Fruit fly (Drosophila melanogaster) whole organism, embryonic: ENCODE measurements around the gene CG7963.

Experiments
- Bdp1 ChIP-seq: fragments of 200-800 bp; sonication (Bioruptor generic); optimal IDR thresholded peaks from 3 replicates; lab custom pipeline; 2016; ENCODE audit warnings: missing biosample characterization, missing genetic modification characterization
- CG11560 ChIP-seq: fragments of 200-800 bp; sonication (Bioruptor generic); IDR thresholded peaks from 3 replicates; pipeline ENCODE4 v1.3.6; 2022; ENCODE audit warnings: missing biosample characterization, missing genetic modification characterization
- CG12236 ChIP-seq: fragments of 200-800 bp; sonication (Bioruptor generic); optimal IDR thresholded peaks from 2 replicates; lab custom pipeline; 2016; ENCODE audit warnings: missing biosample characterization, missing genetic modification characterization
- CG12299 ChIP-seq: fragments of 200-800 bp; sonication (Bioruptor generic); optimal IDR thresholded peaks from 2 replicates; lab custom pipeline; 2018; ENCODE audit warnings: missing biosample characterization, mild to moderate bottlenecking, missing genetic modification characterization
- CG13287 ChIP-seq: fragments of 200-800 bp; sonication (Bioruptor generic); IDR thresholded peaks from 2 replicates; pipeline ENCODE4 v1.3.6; 2022; ENCODE audit warnings: missing biosample characterization, missing genetic modification characterization; ENCODE audit not compliant: partially characterized antibody
- CG13894 ChIP-seq: fragments of 200-800 bp; sonication (Bioruptor generic); optimal IDR thresholded peaks from 3 replicates; lab custom pipeline; 2018; ENCODE audit warnings: missing biosample characterization, mild to moderate bottlenecking, missing genetic modification characterization, moderate library complexity
- CG14441 ChIP-seq: fragments of 200-800 bp; sonication (Bioruptor generic); IDR thresholded peaks from 2 replicates; pipeline ENCODE4 v1.3.6; 2022; ENCODE audit warnings: missing biosample characterization, missing genetic modification characterization
- CG14860 ChIP-seq: fragments of 200-800 bp; sonication (Bioruptor generic); IDR thresholded peaks from 3 replicates; pipeline ENCODE4 v1.3.6; 2022; ENCODE audit warnings: missing biosample characterization, missing genetic modification characterization; ENCODE audit not compliant: partially characterized antibody
- CG17568 ChIP-seq: fragments of 200-800 bp; sonication (Bioruptor generic); optimal IDR thresholded peaks from 2 replicates; lab custom pipeline; 2018; ENCODE audit warnings: missing biosample characterization, mild to moderate bottlenecking, missing genetic modification characterization, moderate library complexity
- CG2199 ChIP-seq: fragments of 200-800 bp; sonication (Bioruptor generic); IDR thresholded peaks from 3 replicates; pipeline ENCODE4 v1.3.6; 2022; ENCODE audit warnings: missing biosample characterization, missing genetic modification characterization
- CG3726 ChIP-seq: fragments of 200-800 bp; sonication (Bioruptor generic); IDR thresholded peaks from 3 replicates; pipeline ENCODE4, ENCODE4 v1.3.6; 2022; ENCODE audit warnings: missing biosample characterization, missing genetic modification characterization
- CG3847 ChIP-seq: fragments of 200-800 bp; sonication (Bioruptor generic); IDR thresholded peaks from 2 replicates; pipeline ENCODE4 v1.3.6; 2022; ENCODE audit warnings: missing biosample characterization, missing genetic modification characterization
- CG4424 ChIP-seq: fragments of 200-800 bp; sonication (Bioruptor generic); optimal IDR thresholded peaks from 3 replicates; lab custom pipeline; 2016; ENCODE audit warnings: missing biosample characterization, missing genetic modification characterization
- CG4707 ChIP-seq: fragments of 200-800 bp; sonication (Bioruptor generic); optimal IDR thresholded peaks from 2 replicates; lab custom pipeline; 2018; ENCODE audit warnings: missing biosample characterization, mild to moderate bottlenecking, missing genetic modification characterization, moderate library complexity
- CG5180 ChIP-seq: fragments of 200-800 bp; sonication (Bioruptor generic); optimal IDR thresholded peaks from 3 replicates; lab custom pipeline; 2017; ENCODE audit warnings: missing biosample characterization, missing genetic modification characterization, mild to moderate bottlenecking, moderate library complexity, missing genetic modification reagents
- CG6272 ChIP-seq: fragments of 200-800 bp; sonication (Bioruptor generic); IDR thresholded peaks from 2 replicates; pipeline ENCODE4 v1.3.6; 2022; ENCODE audit warnings: missing biosample characterization, missing genetic modification characterization
- CG8388 ChIP-seq: fragments of 200-800 bp; sonication (Bioruptor generic); optimal IDR thresholded peaks from 2 replicates; lab custom pipeline; 2019; ENCODE audit warnings: missing biosample characterization, mild to moderate bottlenecking, missing genetic modification characterization, moderate library complexity
- CkIIα-i1 ChIP-seq: fragments of 200-800 bp; sonication (Bioruptor generic); IDR thresholded peaks from 2 replicates; pipeline ENCODE4 v1.3.6; 2022; ENCODE audit warnings: missing biosample characterization, missing genetic modification characterization
- Doc3 ChIP-seq: fragments of 200-800 bp; sonication (Bioruptor generic); IDR thresholded peaks from 3 replicates; pipeline ENCODE4 v1.3.6; 2022; ENCODE audit warnings: missing biosample characterization, missing genetic modification characterization; ENCODE audit not compliant: partially characterized antibody
- Ets97D ChIP-seq: fragments of 200-800 bp; sonication (Bioruptor generic); optimal IDR thresholded peaks from 3 replicates; lab custom pipeline; 2016; ENCODE audit warnings: missing biosample characterization, missing genetic modification characterization
- HLH4C ChIP-seq: fragments of 200-800 bp; sonication (Bioruptor generic); IDR thresholded peaks from 3 replicates; pipeline ENCODE4 v1.3.6; 2022; ENCODE audit warnings: missing biosample characterization, missing genetic modification characterization; ENCODE audit not compliant: partially characterized antibody
- HLH54F ChIP-seq: fragments of 200-800 bp; sonication (Bioruptor generic); optimal IDR thresholded peaks from 3 replicates; lab custom pipeline; 2016; ENCODE audit warnings: missing biosample characterization, missing genetic modification characterization
- HLHmδ ChIP-seq: fragments of 200-800 bp; sonication (Bioruptor generic); optimal IDR thresholded peaks from 2 replicates; lab custom pipeline; 2018; ENCODE audit warnings: missing biosample characterization, mild to moderate bottlenecking, missing genetic modification characterization, moderate library complexity
- Hmx ChIP-seq: fragments of 200-800 bp; sonication (Bioruptor generic); optimal IDR thresholded peaks from 2 replicates; lab custom pipeline; 2016; ENCODE audit warnings: missing biosample characterization, missing genetic modification characterization
- MTF-1 ChIP-seq: fragments of 200-800 bp; sonication (Bioruptor generic); optimal IDR thresholded peaks from 2 replicates; lab custom pipeline; 2018; ENCODE audit warnings: missing biosample characterization, mild to moderate bottlenecking, missing genetic modification characterization, borderline replicate concordance
- Meics ChIP-seq: fragments of 200-800 bp; sonication (Bioruptor generic); optimal IDR thresholded peaks from 2 replicates; lab custom pipeline; 2017; ENCODE audit warnings: missing biosample characterization, mild to moderate bottlenecking, missing genetic modification characterization
- NC2α ChIP-seq: fragments of 200-800 bp; sonication (Bioruptor generic); optimal IDR thresholded peaks from 2 replicates; lab custom pipeline; 2016; ENCODE audit warnings: missing biosample characterization, missing genetic modification characterization
- NFAT ChIP-seq: fragments of 200-800 bp; sonication (Bioruptor generic); IDR thresholded peaks from 2 replicates; pipeline ENCODE4 v1.3.6; 2022; ENCODE audit warnings: missing biosample characterization, missing genetic modification characterization
- Neu2 ChIP-seq: fragments of 200-800 bp; sonication (Bioruptor generic); optimal IDR thresholded peaks from 3 replicates; lab custom pipeline; 2016; ENCODE audit warnings: missing biosample characterization, missing genetic modification characterization, borderline replicate concordance
- Sin3A ChIP-seq: fragments of >200 bp; optimal IDR thresholded peaks from 2 replicates; lab custom pipeline; 2018
- Taf1 ChIP-seq: fragments of 200-800 bp; sonication (Bioruptor generic); IDR thresholded peaks from 2 replicates; pipeline ENCODE4 v1.3.6; 2022; ENCODE audit warnings: missing biosample characterization, missing genetic modification characterization
- ara ChIP-seq: fragments of 200-800 bp; sonication (Bioruptor generic); IDR thresholded peaks from 2 replicates; pipeline ENCODE4 v1.3.6; 2022; ENCODE audit warnings: missing biosample characterization, missing genetic modification characterization
- ase ChIP-seq: fragments of 200-800 bp; sonication (Bioruptor generic); IDR thresholded peaks from 3 replicates; pipeline ENCODE4 v1.3.6; 2022; ENCODE audit warnings: missing biosample characterization, missing genetic modification characterization
- cas ChIP-seq: fragments of 200-800 bp; sonication (Bioruptor generic); IDR thresholded peaks from 2 replicates; pipeline ENCODE4 v1.3.6; 2022; ENCODE audit warnings: missing biosample characterization, missing genetic modification characterization
- chinmo ChIP-seq: fragments of 200-800 bp; sonication (Bioruptor generic); IDR thresholded peaks from 4 replicates; pipeline ENCODE4 v1.3.6; 2022; ENCODE audit warnings: missing biosample characterization, missing genetic modification characterization; ENCODE audit not compliant: partially characterized antibody
- chm ChIP-seq: fragments of 200-800 bp; sonication (Bioruptor generic); IDR thresholded peaks from 2 replicates; pipeline ENCODE4 v1.3.6; 2022; ENCODE audit warnings: missing biosample characterization, missing genetic modification characterization
- esg ChIP-seq: fragments of 200-800 bp; sonication (Bioruptor generic); conservative IDR thresholded peaks from 2 replicates; pipeline ENCODE4 v1.3.6; 2022; ENCODE audit warnings: missing biosample characterization, missing genetic modification characterization
- fd96Cb ChIP-seq: fragments of 200-800 bp; sonication (Bioruptor generic); optimal IDR thresholded peaks from 2 replicates; lab custom pipeline; 2018; ENCODE audit warnings: missing biosample characterization, mild to moderate bottlenecking, missing genetic modification characterization, moderate library complexity
- grn ChIP-seq: fragments of 200-800 bp; sonication (Bioruptor generic); optimal IDR thresholded peaks from 3 replicates; lab custom pipeline; 2017; ENCODE audit warnings: missing biosample characterization, missing genetic modification characterization
- hb ChIP-seq: fragments of 200-800 bp; sonication (Bioruptor generic); IDR thresholded peaks from 3 replicates; pipeline ENCODE4 v1.3.6; 2022; ENCODE audit warnings: missing biosample characterization, missing genetic modification characterization; ENCODE audit not compliant: partially characterized antibody
- kay ChIP-seq: fragments of 200-800 bp; sonication (Bioruptor generic); optimal IDR thresholded peaks from 2 replicates; lab custom pipeline; 2016; ENCODE audit warnings: missing biosample characterization, missing genetic modification characterization
- mld ChIP-seq: fragments of 200-800 bp; sonication (Bioruptor generic); IDR thresholded peaks from 3 replicates; pipeline ENCODE4 v1.3.6; 2022; ENCODE audit warnings: missing biosample characterization, missing genetic modification characterization; ENCODE audit not compliant: partially characterized antibody
- nau ChIP-seq: fragments of 200-800 bp; sonication (Bioruptor generic); optimal IDR thresholded peaks from 3 replicates; lab custom pipeline; 2017; ENCODE audit warnings: missing biosample characterization, mild to moderate bottlenecking, missing genetic modification characterization, missing genetic modification reagents
- nerfin-2 ChIP-seq: fragments of 200-800 bp; sonication (Bioruptor generic); IDR thresholded peaks from 2 replicates; pipeline ENCODE4 v1.3.6; 2022; ENCODE audit warnings: missing biosample characterization, missing genetic modification characterization; ENCODE audit not compliant: partially characterized antibody
- p53 ChIP-seq: fragments of 200-800 bp; sonication (Bioruptor generic); optimal IDR thresholded peaks from 2 replicates; lab custom pipeline; 2016; ENCODE audit warnings: missing biosample characterization, missing genetic modification characterization
- pb ChIP-seq: fragments of 200-800 bp; sonication (Bioruptor generic); optimal IDR thresholded peaks from 3 replicates; lab custom pipeline; 2016; ENCODE audit warnings: missing biosample characterization, missing genetic modification characterization
- phol ChIP-seq: fragments of 200-800 bp; sonication (Bioruptor generic); optimal IDR thresholded peaks from 3 replicates; lab custom pipeline; 2018; ENCODE audit warnings: missing biosample characterization, mild to moderate bottlenecking, missing genetic modification characterization, moderate library complexity
- sd ChIP-seq: fragments of 200-800 bp; sonication (Bioruptor generic); optimal IDR thresholded peaks from 3 replicates; lab custom pipeline; 2018; ENCODE audit warnings: missing biosample characterization, mild to moderate bottlenecking, missing genetic modification characterization, moderate library complexity
- slou ChIP-seq: fragments of 200-800 bp; sonication (Bioruptor generic); optimal IDR thresholded peaks from 3 replicates; lab custom pipeline; 2016; ENCODE audit warnings: missing biosample characterization, missing genetic modification characterization
- tx ChIP-seq: fragments of 200-800 bp; sonication (Bioruptor generic); optimal IDR thresholded peaks from 2 replicates; lab custom pipeline; 2016; ENCODE audit warnings: missing biosample characterization, missing genetic modification characterization

Gene CG7963

DNA sequence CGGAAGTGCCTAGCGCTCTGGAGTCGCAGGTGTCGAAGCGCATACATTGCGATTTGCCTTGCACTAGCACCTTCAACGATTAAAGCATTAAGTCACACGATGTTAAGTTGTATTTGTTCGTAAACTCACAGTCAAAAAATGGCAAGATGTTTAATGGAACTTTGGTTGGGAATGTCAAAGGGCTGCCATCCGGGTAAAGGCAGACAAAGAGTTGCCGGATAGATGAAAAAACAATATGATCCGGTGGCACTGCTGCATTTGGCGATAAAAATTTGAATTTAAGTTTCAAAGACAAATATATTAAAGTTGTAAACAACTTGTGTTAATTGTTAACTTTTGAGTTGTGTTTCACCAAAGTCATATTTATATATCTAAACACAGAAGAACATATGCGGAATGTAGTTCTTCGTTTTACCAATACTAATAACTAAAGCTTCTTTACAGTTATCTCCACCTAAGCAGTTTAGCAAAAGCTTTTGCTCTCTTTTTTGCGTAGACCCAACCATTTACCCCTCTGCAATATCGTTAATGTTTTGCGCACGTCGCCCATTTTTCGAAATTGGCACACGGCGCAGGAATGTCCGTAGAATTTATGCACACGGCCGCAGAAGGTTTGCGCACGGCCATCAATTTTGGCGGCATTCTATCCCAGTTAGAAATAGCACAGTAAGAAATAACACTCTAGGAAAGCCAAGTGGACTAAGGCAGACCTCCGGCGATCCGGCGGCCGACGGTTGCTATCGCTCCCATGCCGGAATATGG is 46.1 kb upstream of the CG7963 start, which contains the start of gene Coq2 (continued):
- TF ChIP-seq tx (GFP tag; lab: Kevin White, UChicago) (no peak), hb (GFP tag; lab: Robert Waterston, UW) (no peak), cas (GFP tag; lab: Robert Waterston, UW) (no peak), Neu2 (GFP tag; lab: Kevin White, UChicago) (no peak), CG3847 (GFP tag; lab: Robert Waterston, UW) (peak; percentile 77), nerfin-2 (GFP tag; lab: Robert Waterston, UW) (no peak), CG11560 (no peak), pb (GFP tag; lab: Kevin White, UChicago) (no peak), CG14441 (GFP tag; lab: Robert Waterston, UW) (no peak), CG5180 (no peak), CG4424 (GFP tag; lab: Kevin White, UChicago) (no peak), CG17568 (GFP tag; lab: Kevin White, UChicago) (no peak), phol (tag; lab: Kevin White, UChicago) (peak; percentile 25), HLH54F (GFP tag; lab: Kevin White, UChicago) (no peak), fd96Cb (tag; lab: Kevin White, UChicago) (no peak), Bdp1 (GFP tag; lab: Kevin White, UChicago) (no peak), NC2α (GFP tag; lab: Kevin White, UChicago) (no peak), esg (GFP tag; lab: Robert Waterston, UW) (no peak), CkIIα-i1 (GFP tag; lab: Robert Waterston, UW) (no peak), Ets97D (GFP tag; lab: Kevin White, UChicago) (peak; percentile 42), CG3726 (GFP tag; lab: Robert Waterston, UW) (no peak), CG13287 (GFP tag; lab: Robert Waterston, UW) (peak; percentile 44; the same call in 1 of the 2 replicates), CG2199 (GFP tag; lab: Robert Waterston, UW) (no peak), CG6272 (GFP tag; lab: Robert Waterston, UW) (no peak), ase (no peak), chinmo (GFP tag; lab: Robert Waterston, UW) (no peak), p53 (no peak), NFAT (GFP tag; lab: Robert Waterston, UW) (no peak), MTF-1 (peak; percentile 100), mld (no peak), CG8388 (GFP tag; lab: Kevin White, UChicago) (no peak), Hmx (no peak), sd (tag; lab: Kevin White, UChicago) (peak; percentile 92), Sin3A (lab: Kevin White, UChicago) (peak; percentile 8), Taf1 (GFP tag; lab: Robert Waterston, UW) (no peak), grn (no peak), slou (no peak), CG12236 (GFP tag; lab: Kevin White, UChicago) (no peak), CG12299 (tag; lab: Kevin White, UChicago) (no peak), CG14860 (GFP tag; lab: Robert Waterston, UW) (no peak), Meics (GFP tag; lab: Kevin White, UChicago) (no peak), ara (GFP tag; lab: Robert Waterston, UW) (no peak), nau (GFP tag; lab: Kevin White, UChicago) (no peak), CG4707 (GFP tag; lab: Kevin White, UChicago) (no peak), kay (GFP tag; lab: Kevin White, UChicago) (no peak), HLHmδ (GFP tag; lab: Kevin White, UChicago) (no peak), HLH4C (GFP tag; lab: Robert Waterston, UW) (no peak), CG13894 (tag; lab: Kevin White, UChicago) (no peak), Doc3 (no peak), chm (GFP tag; lab: Robert Waterston, UW) (no peak)
